Worm (Caenorhabditis elegans) whole organism, L1 larva: ENCODE data around the gene vps-26.
"Not testable (repeated sequence)": the region's sequence is repeated elsewhere in the genome, so short reads cannot be mapped to it uniquely, and the experiment has no call there.

ENCODE experiments used
- aha-1 ChIP-seq: fragments of 150-350 bp; optimal IDR thresholded peaks from 2 replicates; lab custom pipeline; 2014; ENCODE audit warnings: missing biosample characterization, missing genetic modification characterization
- aly-2 ChIP-seq: fragments of 150-350 bp; optimal IDR thresholded peaks from 2 replicates; lab custom pipeline; 2014; ENCODE audit warnings: missing biosample characterization, missing genetic modification characterization
- ama-1 ChIP-seq: fragments of 150-350 bp; optimal IDR thresholded peaks from 2 replicates; lab custom pipeline; 2014
- ceh-82 ChIP-seq, 3 experiments: fragments of 150-350 bp in 1 of 3; sonication (generic microtip) in 2 of 3; optimal IDR thresholded peaks; 2 replicates each; lab custom pipeline; 2014 to 2017; ENCODE audit warnings: missing biosample characterization in 3 of 3, missing genetic modification characterization in 3 of 3
- ces-1 ChIP-seq: fragments of 150-350 bp; optimal IDR thresholded peaks from 2 replicates; lab custom pipeline; 2014; ENCODE audit warnings: missing biosample characterization, missing genetic modification reagents, missing genetic modification characterization
- dsc-1 ChIP-seq: sonication (generic microtip); optimal IDR thresholded peaks from 2 replicates; lab custom pipeline; 2016; ENCODE audit warnings: mild to moderate bottlenecking, missing genetic modification characterization, missing compliant biosample characterization
- efl-1 ChIP-seq, 4 experiments: fragments of 150-350 bp; optimal IDR thresholded peaks in 3 of 4; peaks in 1 of 4; 1 replicate in 1 of 4; 2 replicates in 3 of 4; lab custom pipeline; 2014; ENCODE audit warnings: missing biosample characterization in 2 of 4, missing genetic modification characterization in 2 of 4, missing genetic modification reagents in 2 of 4
- irx-1 ChIP-seq: sonication (generic microtip); optimal IDR thresholded peaks from 2 replicates; lab custom pipeline; 2016; ENCODE audit warnings: missing genetic modification characterization, missing compliant biosample characterization
- lin-35 ChIP-seq, 2 experiments: fragments of 150-350 bp; optimal IDR thresholded peaks; 2 replicates each; lab custom pipeline; 2014; ENCODE audit warnings: missing biosample characterization in 2 of 2, missing genetic modification characterization in 2 of 2, missing genetic modification reagents in 2 of 2
- lin-39 ChIP-seq: fragments of 150-350 bp; optimal IDR thresholded peaks from 2 replicates; lab custom pipeline; 2014; ENCODE audit warnings: missing biosample characterization, missing genetic modification reagents, missing genetic modification characterization
- mef-2 ChIP-seq: fragments of 150-350 bp; optimal IDR thresholded peaks from 2 replicates; lab custom pipeline; 2014; ENCODE audit warnings: missing biosample characterization, missing genetic modification characterization
- nhr-237 ChIP-seq: fragments of 150-350 bp; optimal IDR thresholded peaks from 2 replicates; lab custom pipeline; 2014; ENCODE audit warnings: missing biosample characterization, missing genetic modification characterization
- nhr-84 ChIP-seq: sonication (generic microtip); optimal IDR thresholded peaks from 2 replicates; lab custom pipeline; 2017; ENCODE audit warnings: missing biosample characterization, missing genetic modification characterization
- pag-3 ChIP-seq: sonication (generic microtip); optimal IDR thresholded peaks from 2 replicates; lab custom pipeline; 2017; ENCODE audit warnings: missing genetic modification characterization, mild to moderate bottlenecking, missing compliant biosample characterization, antibody characterized with exemption, borderline replicate concordance; ENCODE audit not compliant: insufficient read depth
- rnt-1 ChIP-seq: sonication (generic microtip); optimal IDR thresholded peaks from 2 replicates; lab custom pipeline; 2016; ENCODE audit warnings: mild to moderate bottlenecking, missing genetic modification characterization, moderate library complexity, missing compliant biosample characterization
- skn-1 ChIP-seq: fragments of 150-350 bp; optimal IDR thresholded peaks from 2 replicates; lab custom pipeline; 2014; ENCODE audit warnings: missing biosample characterization, missing genetic modification characterization
- tlp-1 ChIP-seq: fragments of 150-350 bp; optimal IDR thresholded peaks from 2 replicates; lab custom pipeline; 2014; ENCODE audit warnings: missing biosample characterization, missing genetic modification characterization
- unc-130 ChIP-seq: fragments of 150-350 bp; optimal IDR thresholded peaks from 2 replicates; lab custom pipeline; 2017; ENCODE audit warnings: missing biosample characterization, missing genetic modification characterization, inconsistent platforms
- ztf-11 ChIP-seq, 2 experiments: sonication (generic microtip); optimal IDR thresholded peaks; 2 replicates each; lab custom pipeline; 2016 to 2017; ENCODE audit warnings: missing genetic modification characterization in 2 of 2, missing biosample characterization in 1 of 2, missing compliant biosample characterization in 1 of 2

vps-26 gene

DNA sequence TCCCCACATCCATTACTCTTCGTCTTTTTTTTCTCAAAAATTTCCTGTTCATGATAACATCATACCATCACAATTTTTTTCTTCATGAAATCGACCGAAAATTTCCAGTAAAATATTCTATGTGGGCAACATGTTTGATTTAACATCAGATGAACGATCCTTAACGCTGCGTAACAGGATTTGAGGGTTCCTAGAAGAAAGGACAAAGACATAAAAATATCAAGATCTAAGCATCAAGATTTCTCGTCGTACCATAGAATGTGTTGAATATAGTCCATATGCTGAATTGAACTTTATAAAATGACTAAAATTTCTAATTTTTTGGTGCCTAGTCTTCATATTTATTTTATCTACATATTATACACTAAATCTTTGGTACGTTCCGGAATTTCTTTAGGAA lies 41.5 kb downstream of the vps-26 start, which contains the start of gene F49C12.3:
Gene F49C12.3, plus strand, starts transcription at position 301 of the 400 bp plus-strand sequence.
- TF ChIP-seq ama-1 (no peak), nhr-237 (no peak), ces-1 (GFP tag; lab: Kevin White, UChicago) (no peak)

ce11 chrIV:9299145-9299544 lies 42.4 kb downstream of the vps-26 start, which contains the start of gene F49C12.2:
F49C12.2 (minus strand) TSS chrIV:9299245.
- no peak for TF ChIP-seq dsc-1 (tag; lab: Kevin White, UChicago)
- no peak for TF ChIP-seq skn-1 (tag; lab: Kevin White, UChicago)
- no peak for TF ChIP-seq ceh-82 (tag; optimal IDR thresholded peaks at IDR 0.05; lab: Kevin White, UChicago)

DNA sequence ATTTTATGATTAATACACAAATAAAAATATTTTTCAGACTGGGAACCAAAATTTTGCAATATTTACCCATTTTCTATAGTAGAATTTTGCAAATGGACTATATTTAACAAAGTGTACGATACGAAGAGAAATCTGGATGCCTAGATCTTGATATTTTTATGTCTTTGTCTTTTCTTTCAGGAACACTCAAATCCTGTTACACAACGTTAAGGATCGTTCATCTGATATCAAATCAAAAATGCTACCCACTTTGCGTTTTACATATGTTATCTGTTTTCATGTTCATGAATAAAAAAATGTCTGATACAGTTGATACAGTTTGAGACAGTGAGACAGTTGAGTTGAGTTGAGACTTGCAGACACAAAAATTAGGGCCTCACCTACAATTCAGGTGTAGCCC lies 45.3 kb downstream of the vps-26 start, which contains the start of gene F49C12.1:
Gene F49C12.1, minus strand, starts transcription at position 70 of the 400 bp plus-strand sequence.
- TF ChIP-seq ztf-11 (tag; optimal IDR thresholded peaks at IDR 0.05; lab: Kevin White, UChicago) (no peak), efl-1 (optimal IDR thresholded peaks at IDR 0.05; lab: Kevin White, UChicago) (no peak), efl-1 (GFP tag; optimal IDR thresholded peaks at IDR 0.05 in 1 of 2; lab: Kevin White, UChicago) (no peak), irx-1 (tag; lab: Kevin White, UChicago) (no peak)
- TF ChIP-seq, all 84 proteins: peak for 0

- TF ChIP-seq nhr-84, rnt-1, lin-39 (tag; lab: Kevin White, UChicago): not testable (repeated sequence)
These were observed 47.8 kb downstream of the vps-26 start, which contains the start of gene nhr-264 for ce11 chrIV:9293825-9294224. nhr-264 (minus strand) TSS chrIV:9293925.

DNA sequence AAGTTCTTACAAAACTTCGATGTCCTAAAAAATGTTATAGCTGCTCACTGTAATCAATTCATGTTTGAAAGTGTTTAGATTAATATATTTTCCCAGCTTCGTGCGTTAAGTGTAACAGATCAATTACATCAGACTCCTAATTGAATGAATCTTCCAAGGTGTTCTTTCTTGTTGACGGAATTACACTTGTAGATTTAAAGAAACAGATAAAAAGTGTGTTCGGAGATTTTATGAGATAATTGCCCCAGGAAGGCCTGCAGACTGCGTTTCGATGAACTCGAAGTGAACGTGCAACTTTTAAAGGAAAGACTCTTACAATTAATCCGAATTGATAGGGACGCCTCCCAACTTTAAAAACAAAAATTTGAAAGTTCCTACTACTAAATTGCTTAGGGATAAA lies 52.0 kb downstream of the vps-26 start:
- TF ChIP-seq aha-1 (tag; lab: Kevin White, UChicago) (no peak), lin-35 (GFP tag; optimal IDR thresholded peaks at IDR 0.05; lab: Kevin White, UChicago) (no peak), pag-3 (tag; lab: Kevin White, UChicago) (no peak), unc-130 (tag; lab: Kevin White, UChicago) (no peak), aly-2 (tag; lab: Kevin White, UChicago) (no peak), mef-2 (no peak), ceh-82 (tag; optimal IDR thresholded peaks at IDR 0.05; lab: Kevin White, UChicago) (no peak), tlp-1 (tag; lab: Kevin White, UChicago) (no peak)
